Fruit fly (Drosophila melanogaster) whole organism, prepupa: ENCODE measurements around the gene vito.

ENCODE experiments used
- Blimp-1 ChIP-seq: fragments of 200-800 bp; sonication (Bioruptor generic); optimal IDR thresholded peaks from 3 replicates; lab custom pipeline; 2017; ENCODE audit warnings: missing biosample characterization, missing genetic modification characterization, mild to moderate bottlenecking, moderate library complexity, missing genetic modification reagents
- CG10669 ChIP-seq: fragments of 200-800 bp; sonication (Bioruptor generic); optimal IDR thresholded peaks from 3 replicates; lab custom pipeline; 2018; ENCODE audit warnings: missing biosample characterization, mild to moderate bottlenecking, missing genetic modification characterization, moderate library complexity
- CG11762 ChIP-seq: fragments of 200-800 bp; sonication (Bioruptor generic); optimal IDR thresholded peaks from 3 replicates; lab custom pipeline; 2016; ENCODE audit warnings: missing biosample characterization, missing genetic modification characterization; ENCODE audit not compliant: insufficient read depth
- CG11902 ChIP-seq: fragments of 200-800 bp; sonication (Bioruptor generic); optimal IDR thresholded peaks from 3 replicates; lab custom pipeline; 2016; ENCODE audit warnings: missing biosample characterization, missing genetic modification characterization
- CG15336 ChIP-seq: fragments of 200-800 bp; sonication (Bioruptor generic); IDR thresholded peaks from 2 replicates; pipeline ENCODE4 v1.3.6; 2022; ENCODE audit warnings: missing biosample characterization, missing genetic modification characterization
- CG1621 ChIP-seq: fragments of 200-800 bp; sonication (Bioruptor generic); optimal IDR thresholded peaks from 3 replicates; lab custom pipeline; 2018; ENCODE audit warnings: missing biosample characterization, mild to moderate bottlenecking, missing genetic modification characterization
- CG16779 ChIP-seq: fragments of 200-800 bp; sonication (Bioruptor generic); optimal IDR thresholded peaks from 3 replicates; lab custom pipeline; 2017; ENCODE audit warnings: missing biosample characterization, mild to moderate bottlenecking, missing genetic modification characterization
- CG3032 ChIP-seq: fragments of 200-800 bp; optimal IDR thresholded peaks from 2 replicates; lab custom pipeline; 2019; ENCODE audit warnings: missing biosample characterization, mild to moderate bottlenecking, missing genetic modification characterization, moderate library complexity
- CG31627 ChIP-seq: fragments of 200-800 bp; sonication (Bioruptor generic); optimal IDR thresholded peaks from 3 replicates; lab custom pipeline; 2016; ENCODE audit warnings: missing biosample characterization, missing genetic modification characterization
- CG34406 ChIP-seq: fragments of 200-800 bp; sonication (Bioruptor generic); optimal IDR thresholded peaks from 3 replicates; lab custom pipeline; 2016; ENCODE audit warnings: missing biosample characterization, missing genetic modification characterization
- CG3919 ChIP-seq: fragments of 200-800 bp; sonication (Bioruptor generic); optimal IDR thresholded peaks from 3 replicates; lab custom pipeline; 2016; ENCODE audit warnings: missing biosample characterization, missing genetic modification characterization
- CG6276 ChIP-seq: fragments of 200-800 bp; sonication (Bioruptor generic); optimal IDR thresholded peaks from 2 replicates; lab custom pipeline; 2017; ENCODE audit warnings: missing biosample characterization, mild to moderate bottlenecking, missing genetic modification characterization
- CG6792 ChIP-seq: fragments of 200-800 bp; sonication (Bioruptor generic); optimal IDR thresholded peaks from 3 replicates; lab custom pipeline; 2016; ENCODE audit warnings: missing biosample characterization, missing genetic modification characterization
- CG6808 ChIP-seq: fragments of 200-800 bp; sonication (Bioruptor generic); optimal IDR thresholded peaks from 3 replicates; lab custom pipeline; 2017; ENCODE audit warnings: missing biosample characterization, missing genetic modification characterization, mild to moderate bottlenecking, moderate library complexity, missing genetic modification reagents
- CG6854 ChIP-seq: fragments of 200-800 bp; sonication (Bioruptor generic); optimal IDR thresholded peaks from 2 replicates; lab custom pipeline; 2017; ENCODE audit warnings: missing biosample characterization, mild to moderate bottlenecking, missing genetic modification characterization
- CG7368 ChIP-seq: fragments of 200-800 bp; sonication (Bioruptor generic); optimal IDR thresholded peaks from 3 replicates; lab custom pipeline; 2016; ENCODE audit warnings: missing biosample characterization, missing genetic modification characterization
- CG8632 ChIP-seq: fragments of 200-800 bp; sonication (Bioruptor generic); optimal IDR thresholded peaks from 3 replicates; lab custom pipeline; 2016; ENCODE audit warnings: missing biosample characterization, missing genetic modification characterization
- CG9139 ChIP-seq: fragments of 200-800 bp; sonication (Bioruptor generic); optimal IDR thresholded peaks from 3 replicates; lab custom pipeline; 2017; ENCODE audit warnings: missing biosample characterization, mild to moderate bottlenecking, missing genetic modification characterization
- Eip75B ChIP-seq: fragments of 200-800 bp; sonication (Bioruptor generic); optimal IDR thresholded peaks from 3 replicates; lab custom pipeline; 2016; ENCODE audit warnings: missing biosample characterization, missing genetic modification characterization
- Eip78C ChIP-seq: fragments of 200-800 bp; sonication (Bioruptor generic); peaks from one replicate; lab custom pipeline; 2016; ENCODE audit warnings: missing biosample characterization, missing genetic modification characterization
- Ets21C ChIP-seq: fragments of 200-800 bp; sonication (Bioruptor generic); optimal IDR thresholded peaks from 3 replicates; lab custom pipeline; 2016; ENCODE audit warnings: missing biosample characterization, missing genetic modification characterization
- Gug ChIP-seq: fragments of 200-800 bp; sonication (Bioruptor generic); IDR thresholded peaks from 2 replicates; pipeline ENCODE4 v1.3.6; 2022; ENCODE audit warnings: missing biosample characterization, missing genetic modification characterization
- Hr38 ChIP-seq: sonication (Bioruptor generic); optimal IDR thresholded peaks from 2 replicates; lab custom pipeline; 2016; ENCODE audit warnings: missing biosample characterization, missing genetic modification characterization
- Hr39 ChIP-seq: fragments of 200-800 bp; sonication (Bioruptor generic); optimal IDR thresholded peaks from 2 replicates; lab custom pipeline; 2016; ENCODE audit warnings: missing biosample characterization, missing genetic modification characterization
- Hr4 ChIP-seq: fragments of 200-800 bp; sonication (Bioruptor generic); optimal IDR thresholded peaks from 3 replicates; lab custom pipeline; 2016; ENCODE audit warnings: missing biosample characterization, missing genetic modification characterization
- Sox102F ChIP-seq: fragments of 200-800 bp; sonication (Bioruptor generic); optimal IDR thresholded peaks from 2 replicates; lab custom pipeline; 2016; ENCODE audit warnings: missing biosample characterization, mild to moderate bottlenecking, missing genetic modification characterization
- Sox14 ChIP-seq: fragments of 200-800 bp; sonication (Bioruptor generic); optimal IDR thresholded peaks from 3 replicates; lab custom pipeline; 2016; ENCODE audit warnings: missing biosample characterization, missing genetic modification characterization
- Sox15 ChIP-seq: fragments of 200-800 bp; sonication (Bioruptor generic); optimal IDR thresholded peaks from 3 replicates; lab custom pipeline; 2016; ENCODE audit warnings: missing biosample characterization, missing genetic modification characterization
- cyc ChIP-seq: fragments of 200-800 bp; sonication (Bioruptor generic); optimal IDR thresholded peaks from 3 replicates; lab custom pipeline; 2016; ENCODE audit warnings: missing biosample characterization, missing genetic modification characterization
- dsx ChIP-seq: fragments of 200-800 bp; optimal IDR thresholded peaks from 3 replicates; lab custom pipeline; 2019; ENCODE audit warnings: missing biosample characterization, mild to moderate bottlenecking, missing genetic modification characterization, moderate library complexity; ENCODE audit not compliant: poor library complexity, severe bottlenecking
- eg ChIP-seq: fragments of 200-800 bp; sonication (Bioruptor generic); IDR thresholded peaks from 3 replicates; pipeline ENCODE4 v1.3.6; 2022; ENCODE audit warnings: missing biosample characterization, missing genetic modification characterization
- esn ChIP-seq: fragments of 200-800 bp; sonication (Bioruptor generic); optimal IDR thresholded peaks from 2 replicates; lab custom pipeline; 2016; ENCODE audit warnings: missing biosample characterization, mild to moderate bottlenecking, missing genetic modification characterization, moderate library complexity
- fd59A ChIP-seq: fragments of 200-800 bp; sonication (Bioruptor generic); optimal IDR thresholded peaks from 2 replicates; lab custom pipeline; 2017; ENCODE audit warnings: missing biosample characterization, mild to moderate bottlenecking, missing genetic modification characterization, missing genetic modification reagents
- fd85E ChIP-seq: fragments of 200-800 bp; sonication (Bioruptor generic); optimal IDR thresholded peaks from 3 replicates; lab custom pipeline; 2016; ENCODE audit warnings: missing biosample characterization, missing genetic modification characterization
- fkh ChIP-seq: fragments of 200-800 bp; sonication (Bioruptor generic); optimal IDR thresholded peaks from 3 replicates; lab custom pipeline; 2017; ENCODE audit warnings: missing biosample characterization, mild to moderate bottlenecking, missing genetic modification characterization, moderate library complexity
- lz ChIP-seq: fragments of 200-800 bp; sonication (Bioruptor generic); optimal IDR thresholded peaks from 3 replicates; lab custom pipeline; 2016; ENCODE audit warnings: missing biosample characterization, missing genetic modification characterization
- net ChIP-seq: fragments of 200-800 bp; sonication (Bioruptor generic); optimal IDR thresholded peaks from 3 replicates; lab custom pipeline; 2016; ENCODE audit warnings: missing biosample characterization, missing genetic modification characterization
- salr ChIP-seq, 2 experiments: fragments of 200-800 bp; sonication (Bioruptor generic); optimal IDR thresholded peaks; 3 replicates each; lab custom pipeline; 2016 to 2018; ENCODE audit warnings: missing biosample characterization in 2 of 2, missing genetic modification characterization in 2 of 2, mild to moderate bottlenecking in 1 of 2
- spab ChIP-seq: fragments of 200-800 bp; sonication (Bioruptor generic); optimal IDR thresholded peaks from 2 replicates; lab custom pipeline; 2017; ENCODE audit warnings: missing biosample characterization, mild to moderate bottlenecking, missing genetic modification characterization, missing genetic modification reagents
- ss ChIP-seq, 2 experiments: fragments of 200-800 bp; sonication (Bioruptor generic); optimal IDR thresholded peaks; 2 replicates in 1 of 2; 3 replicates in 1 of 2; lab custom pipeline; 2017 to 2018; ENCODE audit warnings: mild to moderate bottlenecking in 2 of 2, missing biosample characterization in 2 of 2, missing genetic modification characterization in 2 of 2, moderate library complexity in 1 of 2
- svp ChIP-seq: fragments of 200-800 bp; sonication (Bioruptor generic); peaks from one replicate; lab custom pipeline; 2016; ENCODE audit warnings: missing biosample characterization, missing genetic modification characterization
- topi ChIP-seq: fragments of 200-800 bp; sonication (Bioruptor generic); optimal IDR thresholded peaks from 3 replicates; lab custom pipeline; 2016; ENCODE audit warnings: missing biosample characterization, missing genetic modification characterization
- vri ChIP-seq: fragments of 200-800 bp; sonication (Bioruptor generic); optimal IDR thresholded peaks from 3 replicates; lab custom pipeline; 2016; ENCODE audit warnings: missing biosample characterization, mild to moderate bottlenecking, missing genetic modification characterization

Gene vito

DNA sequence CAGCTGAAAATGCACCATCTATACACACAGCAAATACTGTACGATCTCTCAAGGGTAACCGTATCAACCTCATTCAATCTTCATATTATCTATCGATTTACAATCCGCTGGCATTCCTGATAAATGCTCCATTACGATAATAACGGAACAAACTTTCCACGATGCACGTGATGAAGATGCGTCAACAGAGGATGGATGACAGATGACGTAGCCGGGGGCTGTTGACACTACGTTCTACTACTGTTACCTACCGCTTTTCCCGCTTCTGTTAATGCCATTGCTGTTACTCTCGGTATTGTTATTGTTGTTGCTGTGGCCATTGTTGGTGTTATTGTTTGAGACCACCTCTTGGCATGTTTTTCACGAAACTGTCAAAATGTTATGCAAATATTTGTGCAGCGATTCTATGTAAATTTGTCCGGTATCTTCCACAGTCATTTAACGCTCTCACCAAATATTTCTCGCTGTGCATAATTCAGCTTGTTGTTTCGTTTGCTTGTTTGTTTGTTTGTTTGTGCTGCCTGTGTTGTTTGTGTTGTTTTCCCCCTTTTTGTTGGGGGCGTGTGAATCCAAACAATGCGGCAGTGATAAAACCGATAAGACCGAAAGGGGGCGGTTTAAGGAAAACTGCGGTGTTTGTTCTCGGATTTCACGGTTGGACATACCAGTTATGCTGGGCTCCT is 46.8 kb upstream of the vito start (continued):
- TF ChIP-seq CG6792 (GFP tag; lab: Kevin White, UChicago) (peak; percentile 1), Sox15 (GFP tag; lab: Kevin White, UChicago) (no peak), spab (GFP tag; lab: Kevin White, UChicago) (no peak), Ets21C (GFP tag; lab: Kevin White, UChicago) (no peak), Blimp-1 (no peak), CG7368 (GFP tag; lab: Kevin White, UChicago) (peak; percentile 1), Hr39 (no peak), CG9139 (no peak)

- peak; percentile 37 for TF ChIP-seq CG6808 (GFP tag; lab: Kevin White, UChicago)
- TF ChIP-seq spab (GFP tag; lab: Kevin White, UChicago) = peak; percentile 39
- peak in 1 of 2 experiments; percentile 16 for TF ChIP-seq salr (GFP tag; optimal IDR thresholded peaks at IDR 0.05; lab: Kevin White, UChicago)
- TF ChIP-seq Eip78C (GFP tag; lab: Kevin White, UChicago) = peak; percentile 86
- TF ChIP-seq cyc (GFP tag; lab: Kevin White, UChicago) = no peak
- no peak for TF ChIP-seq Sox102F (GFP tag; lab: Kevin White, UChicago)
- TF ChIP-seq eg (GFP tag; lab: Robert Waterston, UW) = 0 out of 3 replicates have a peak, but pooled peaks have one; percentile 38
- TF ChIP-seq CG8632 = peak; percentile 29
- peak; percentile 9 for TF ChIP-seq net (GFP tag; lab: Kevin White, UChicago)
- peak; percentile 3 for TF ChIP-seq CG11762
- TF ChIP-seq Gug = no peak
- peak; percentile 23 for TF ChIP-seq fd59A (GFP tag; lab: Kevin White, UChicago)
- TF ChIP-seq CG7368 (GFP tag; lab: Kevin White, UChicago) = peak; percentile 38
- peak; percentile 43 for TF ChIP-seq CG10669 (GFP tag; lab: Kevin White, UChicago)
- TF ChIP-seq esn (GFP tag; lab: Kevin White, UChicago) = peak; percentile 19
- no peak for TF ChIP-seq lz (GFP tag; lab: Kevin White, UChicago)
- TF ChIP-seq Sox14 = no peak
- TF ChIP-seq CG34406 (GFP tag; lab: Kevin White, UChicago) = peak; percentile 27
- peak; percentile 36 for TF ChIP-seq CG1621 (tag; lab: Kevin White, UChicago)
- 0 out of 2 replicates have a peak, but pooled peaks have one; percentile 18 for TF ChIP-seq CG15336 (GFP tag; lab: Robert Waterston, UW)
- TF ChIP-seq CG11902 (GFP tag; lab: Kevin White, UChicago) = no peak
- TF ChIP-seq Hr38 = no peak
- peak; percentile 1 for TF ChIP-seq vri (GFP tag; lab: Kevin White, UChicago)
- peak; percentile 30 for TF ChIP-seq CG3919 (GFP tag; lab: Kevin White, UChicago)
- no peak for TF ChIP-seq fd85E (GFP tag; lab: Kevin White, UChicago)
- no peak for TF ChIP-seq Eip75B (GFP tag; lab: Kevin White, UChicago)
- peak; percentile 35 for TF ChIP-seq svp
- TF ChIP-seq fkh (GFP tag; lab: Kevin White, UChicago) = peak; percentile 55
- TF ChIP-seq CG31627 (GFP tag; lab: Kevin White, UChicago) = no peak
- peak; percentile 21 for TF ChIP-seq CG16779 (tag; lab: Kevin White, UChicago)
- no peak for TF ChIP-seq Hr4
- TF ChIP-seq CG3032 (tag; lab: Kevin White, UChicago) = peak; percentile 1
- TF ChIP-seq CG6276 = peak; percentile 5
- TF ChIP-seq dsx (GFP tag; lab: Kevin White, UChicago) = no peak
- TF ChIP-seq CG6792 (GFP tag; lab: Kevin White, UChicago) = peak; percentile 8
- TF ChIP-seq CG6854 (GFP tag; lab: Kevin White, UChicago) = peak; percentile 7
- TF ChIP-seq CG9139 = peak; percentile 29
- peak; percentile 8 to 64 for TF ChIP-seq ss (GFP tag; optimal IDR thresholded peaks at IDR 0.05; lab: Kevin White, UChicago)
- peak; percentile 4 for TF ChIP-seq topi (GFP tag; lab: Kevin White, UChicago)
These were observed 44.4 kb upstream of the vito start for dm6 chr3L:5821506-5821905.
